Worm (Caenorhabditis elegans) whole organism, early embryonic: ENCODE data around the gene Y43F8C.9.

Source experiments
- B0310.2 ChIP-seq: sonication (generic microtip); optimal IDR thresholded peaks from 2 replicates; lab custom pipeline; 2016; ENCODE audit warnings: mild to moderate bottlenecking, missing genetic modification characterization, missing compliant biosample characterization
- F13C5.2 ChIP-seq: sonication (generic microtip); optimal IDR thresholded peaks from 2 replicates; lab custom pipeline; 2017; ENCODE audit warnings: mild to moderate bottlenecking, missing genetic modification characterization, inconsistent platforms, missing compliant biosample characterization
- aly-1 ChIP-seq: sonication (generic microtip); optimal IDR thresholded peaks from 2 replicates; lab custom pipeline; 2016; ENCODE audit warnings: missing genetic modification characterization, missing compliant biosample characterization
- ama-1 ChIP-seq: fragments of 150-350 bp; optimal IDR thresholded peaks from 2 replicates; lab custom pipeline; 2014
- ceh-13 ChIP-seq: fragments of 200-800 bp; sonication (Bioruptor generic); optimal IDR thresholded peaks from 2 replicates; lab custom pipeline; 2018; ENCODE audit warnings: mild to moderate bottlenecking, missing genetic modification characterization, missing compliant biosample characterization
- ceh-36 ChIP-seq: sonication (generic microtip); optimal IDR thresholded peaks from 2 replicates; lab custom pipeline; 2016; ENCODE audit warnings: missing genetic modification characterization, inconsistent platforms, missing compliant biosample characterization
- ets-7 ChIP-seq: sonication (generic microtip); optimal IDR thresholded peaks from 2 replicates; lab custom pipeline; 2016; ENCODE audit warnings: missing genotype, missing genetic modification characterization, missing compliant biosample characterization
- flt-1 ChIP-seq: fragments of 200-800 bp; sonication (Bioruptor generic); IDR thresholded peaks from 2 replicates; pipeline ENCODE4 v1.3.6; 2022; ENCODE audit warnings: missing genetic modification characterization, missing compliant biosample characterization
- hmbx-1 ChIP-seq: sonication (generic microtip); optimal IDR thresholded peaks from 2 replicates; lab custom pipeline; 2016; ENCODE audit warnings: mild to moderate bottlenecking, missing genetic modification characterization, missing compliant biosample characterization
- hmg-4 ChIP-seq: fragments of 200-800 bp; sonication (Bioruptor generic); optimal IDR thresholded peaks from 2 replicates; lab custom pipeline; 2018; ENCODE audit warnings: mild to moderate bottlenecking, missing genetic modification characterization, missing compliant biosample characterization
- hnd-1 ChIP-seq: sonication (generic microtip); optimal IDR thresholded peaks from 2 replicates; lab custom pipeline; 2016; ENCODE audit warnings: missing genetic modification characterization, missing compliant biosample characterization
- pes-1 ChIP-seq: fragments of 200-800 bp; sonication (Bioruptor generic); IDR thresholded peaks from 2 replicates; pipeline ENCODE4 v1.3.6; 2022; ENCODE audit warnings: missing genetic modification reagents, missing genetic modification characterization, missing compliant biosample characterization
- scrt-1 ChIP-seq: fragments of 200-800 bp; sonication (Bioruptor generic); IDR thresholded peaks from 2 replicates; pipeline ENCODE4 v1.3.6; 2022; ENCODE audit warnings: missing genetic modification characterization, missing compliant biosample characterization
- sea-1 ChIP-seq: fragments of 200-800 bp; sonication (Bioruptor generic); conservative IDR thresholded peaks from 2 replicates; pipeline ENCODE4 v1.3.6; 2022; ENCODE audit warnings: missing genetic modification characterization, missing compliant biosample characterization
- tbx-11 ChIP-seq: fragments of 200-800 bp; sonication (Bioruptor generic); IDR thresholded peaks from 2 replicates; pipeline ENCODE4 v1.3.6; 2022; ENCODE audit warnings: missing genetic modification characterization, missing compliant biosample characterization
- tbx-37 ChIP-seq: fragments of 200-800 bp; sonication (Bioruptor generic); conservative IDR thresholded peaks from 2 replicates; pipeline ENCODE4 v1.3.6; 2022; ENCODE audit warnings: missing genetic modification reagents, missing genetic modification characterization, missing compliant biosample characterization
- tra-4 ChIP-seq: sonication (generic microtip); optimal IDR thresholded peaks from 2 replicates; lab custom pipeline; 2017; ENCODE audit warnings: missing genetic modification characterization, missing compliant biosample characterization

Y43F8C.9 gene

DNA sequence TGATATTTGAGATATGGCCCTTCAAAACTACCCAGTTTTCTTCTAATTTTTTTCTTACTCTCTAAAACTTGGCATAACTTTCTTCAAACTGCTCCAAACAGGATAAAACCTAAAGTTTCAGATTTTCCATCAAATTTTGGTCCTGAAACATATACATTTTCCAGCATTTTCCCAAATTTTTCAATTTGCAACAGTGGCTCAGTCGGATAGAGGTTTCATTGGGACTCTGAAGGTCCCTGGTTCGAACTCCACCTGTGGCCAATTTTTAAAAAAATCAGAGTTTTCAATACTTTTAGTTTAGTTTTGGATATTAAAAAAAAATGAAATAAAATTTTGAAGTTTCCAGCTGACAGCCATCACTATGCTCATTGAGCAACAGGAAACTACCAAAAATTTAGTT lies 21.8 kb downstream of the Y43F8C.9 start:
- TF ChIP-seq scrt-1 (GFP tag; lab: Robert Waterston, UW) (no peak), ets-7 (tag; lab: Kevin White, UChicago) (no peak), flt-1 (GFP tag; lab: Robert Waterston, UW) (no peak), tra-4 (tag; lab: Kevin White, UChicago) (no peak), ceh-36 (tag; lab: Kevin White, UChicago) (no peak), tbx-11 (GFP tag; lab: Robert Waterston, UW) (no peak), hmg-4 (no peak), ceh-13 (GFP tag; lab: Kevin White, UChicago) (no peak), hmbx-1 (tag; lab: Kevin White, UChicago) (no peak), F13C5.2 (tag; lab: Kevin White, UChicago) (no peak), hnd-1 (tag; lab: Kevin White, UChicago) (no peak)

DNA sequence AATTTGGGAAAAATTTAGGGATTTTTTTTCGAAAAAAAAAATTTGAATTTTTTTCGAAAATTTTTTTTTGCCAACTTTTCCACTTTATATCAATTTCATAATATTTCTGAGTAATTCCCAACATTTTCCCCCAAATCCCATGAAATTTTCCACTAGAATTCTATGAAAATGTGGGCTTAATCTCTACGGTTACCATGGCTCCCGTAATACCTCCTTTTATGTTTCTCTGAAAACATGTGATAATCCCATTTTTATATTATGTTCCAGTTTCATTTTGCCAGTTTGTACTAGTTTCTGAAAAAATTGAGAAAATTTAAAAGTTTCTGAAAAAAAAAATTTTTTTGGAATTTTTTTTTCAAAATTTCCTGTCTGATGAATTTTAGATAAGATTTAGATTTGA lies 22.3 kb downstream of the Y43F8C.9 start:
- TF ChIP-seq flt-1 (GFP tag; lab: Robert Waterston, UW) (no peak), scrt-1 (GFP tag; lab: Robert Waterston, UW) (no peak), hmg-4 (no peak), tra-4 (tag; lab: Kevin White, UChicago) (no peak), tbx-37 (no peak), tbx-11 (GFP tag; lab: Robert Waterston, UW) (no peak), aly-1 (tag; lab: Kevin White, UChicago) (no peak), ceh-13 (GFP tag; lab: Kevin White, UChicago) (no peak), F13C5.2 (tag; lab: Kevin White, UChicago) (no peak), B0310.2 (no peak), sea-1 (no peak)

DNA sequence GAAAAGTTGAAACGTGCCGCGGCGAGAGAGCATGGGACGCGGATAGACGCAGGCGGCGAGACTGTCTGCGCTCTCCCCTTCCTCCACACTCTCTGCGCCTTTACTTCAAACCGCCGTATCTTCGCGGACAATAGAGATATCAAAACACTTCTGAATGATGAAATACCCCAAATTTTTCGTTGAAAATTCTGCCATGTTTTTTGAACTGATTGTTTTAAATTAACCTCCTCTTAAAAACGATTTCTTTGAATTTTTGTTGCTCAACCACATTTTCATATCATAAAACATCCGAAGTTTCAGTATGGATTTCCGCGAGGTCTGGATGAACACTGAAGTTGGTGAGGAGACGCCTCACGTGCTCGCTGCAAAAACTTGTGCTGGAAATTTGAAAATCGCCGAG lies 24.1 kb downstream of the Y43F8C.9 start, which contains the start of gene Y43F8C.11:
TSS of gene Y43F8C.11 (plus strand) at position 301 of the 400 bp plus-strand sequence.
- no peak for TF ChIP-seq aly-1 (tag; lab: Kevin White, UChicago)
- TF ChIP-seq ceh-13 (GFP tag; lab: Kevin White, UChicago): no peak
- no peak for TF ChIP-seq tra-4 (tag; lab: Kevin White, UChicago)
- no peak for TF ChIP-seq hmg-4
- TF ChIP-seq hmbx-1 (tag; lab: Kevin White, UChicago): no peak
- TF ChIP-seq tbx-37: no peak
- TF ChIP-seq tbx-11 (GFP tag; lab: Robert Waterston, UW): no peak
- no peak for TF ChIP-seq F13C5.2 (tag; lab: Kevin White, UChicago)
- TF ChIP-seq ceh-36 (tag; lab: Kevin White, UChicago): no peak
- no peak for TF ChIP-seq B0310.2
- no peak for TF ChIP-seq ets-7 (tag; lab: Kevin White, UChicago)
- TF ChIP-seq pes-1 (GFP tag; lab: Robert Waterston, UW): no peak
- no peak for TF ChIP-seq scrt-1 (GFP tag; lab: Robert Waterston, UW)
- no peak for TF ChIP-seq ama-1

DNA sequence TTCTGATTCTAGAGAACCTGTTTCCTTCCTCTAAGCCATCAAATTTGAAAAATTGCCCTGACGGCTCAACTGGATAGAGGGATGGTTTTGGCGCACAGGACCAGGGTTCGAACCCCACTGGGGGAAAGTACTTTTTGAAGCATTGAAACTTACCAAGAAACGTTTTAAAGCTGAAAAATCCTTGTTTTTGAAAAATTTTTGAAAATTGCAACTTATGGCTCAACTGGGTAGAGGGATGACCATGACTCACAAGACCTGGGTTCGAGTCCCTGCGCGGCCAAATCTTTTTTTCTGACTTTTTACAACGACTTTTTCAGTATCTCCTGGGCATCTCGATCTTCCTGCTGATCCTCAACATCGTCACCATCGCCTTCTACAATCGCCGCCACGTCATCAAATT lies 25.0 kb downstream of the Y43F8C.9 start:
- no peak for TF ChIP-seq ceh-36 (tag; lab: Kevin White, UChicago)
- no peak for TF ChIP-seq hmbx-1 (tag; lab: Kevin White, UChicago)

DNA sequence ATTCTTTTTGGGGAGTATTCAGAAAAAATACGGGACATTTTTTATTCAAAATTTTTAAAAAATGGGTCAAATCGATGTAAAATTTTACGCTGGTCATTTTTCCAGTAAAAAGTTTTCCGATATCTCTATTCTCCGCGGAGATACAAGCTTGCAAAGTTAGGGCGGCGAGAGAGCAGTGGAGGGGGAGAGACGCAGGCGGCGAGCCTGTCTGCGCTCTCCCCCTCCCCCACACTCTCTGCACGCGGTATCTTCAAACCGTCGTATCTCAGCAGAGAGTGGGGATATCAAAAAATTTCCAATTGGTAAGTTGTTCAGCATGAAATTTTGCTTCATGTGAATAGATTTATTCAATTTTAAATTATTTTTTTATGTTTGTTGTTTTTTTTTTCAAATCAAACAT lies 25.9 kb downstream of the Y43F8C.9 start:
- TF ChIP-seq hmbx-1 (tag; lab: Kevin White, UChicago) (no peak), ceh-36 (tag; lab: Kevin White, UChicago) (no peak), sea-1 (no peak), tra-4 (tag; lab: Kevin White, UChicago) (no peak), pes-1 (GFP tag; lab: Robert Waterston, UW) (no peak), ceh-13 (GFP tag; lab: Kevin White, UChicago) (no peak), ets-7 (tag; lab: Kevin White, UChicago) (no peak), scrt-1 (GFP tag; lab: Robert Waterston, UW) (no peak), aly-1 (tag; lab: Kevin White, UChicago) (no peak), tbx-37 (no peak), B0310.2 (no peak), hmg-4 (no peak), tbx-11 (GFP tag; lab: Robert Waterston, UW) (no peak), flt-1 (GFP tag; lab: Robert Waterston, UW) (no peak), F13C5.2 (tag; lab: Kevin White, UChicago) (no peak), ama-1 (no peak), hnd-1 (tag; lab: Kevin White, UChicago) (no peak)

DNA sequence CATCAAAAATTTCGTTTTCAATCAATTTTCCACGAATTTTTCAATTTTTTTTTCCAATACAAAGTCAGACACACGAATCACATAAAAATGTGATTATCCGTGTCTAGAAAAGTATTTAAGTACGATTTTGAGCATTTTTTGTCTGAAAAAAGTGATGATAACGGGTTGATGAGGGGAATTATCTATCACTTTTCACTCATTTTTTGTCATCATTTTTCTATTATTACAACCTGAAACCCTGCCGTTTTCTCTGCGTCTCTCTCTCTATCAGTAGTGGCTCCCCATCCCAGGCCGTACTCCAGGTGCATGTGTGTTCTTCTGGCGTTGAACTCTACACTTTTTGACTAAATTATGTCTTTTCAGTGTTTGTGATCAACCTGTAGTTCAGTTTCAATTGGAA lies 26.5 kb downstream of the Y43F8C.9 start:
- no peak for TF ChIP-seq tbx-37
- no peak for TF ChIP-seq tra-4 (tag; lab: Kevin White, UChicago)
- no peak for TF ChIP-seq sea-1
- no peak for TF ChIP-seq flt-1 (GFP tag; lab: Robert Waterston, UW)
- no peak for TF ChIP-seq hmbx-1 (tag; lab: Kevin White, UChicago)
- TF ChIP-seq F13C5.2 (tag; lab: Kevin White, UChicago): no peak
- TF ChIP-seq ceh-36 (tag; lab: Kevin White, UChicago): no peak
- no peak for TF ChIP-seq ets-7 (tag; lab: Kevin White, UChicago)
- no peak for TF ChIP-seq B0310.2
- TF ChIP-seq ama-1: no peak
- TF ChIP-seq hmg-4: no peak
- no peak for TF ChIP-seq ceh-13 (GFP tag; lab: Kevin White, UChicago)
- TF ChIP-seq scrt-1 (GFP tag; lab: Robert Waterston, UW): no peak
- TF ChIP-seq pes-1 (GFP tag; lab: Robert Waterston, UW): no peak
- TF ChIP-seq hnd-1 (tag; lab: Kevin White, UChicago): no peak
- no peak for TF ChIP-seq aly-1 (tag; lab: Kevin White, UChicago)
- TF ChIP-seq tbx-11 (GFP tag; lab: Robert Waterston, UW): no peak

DNA sequence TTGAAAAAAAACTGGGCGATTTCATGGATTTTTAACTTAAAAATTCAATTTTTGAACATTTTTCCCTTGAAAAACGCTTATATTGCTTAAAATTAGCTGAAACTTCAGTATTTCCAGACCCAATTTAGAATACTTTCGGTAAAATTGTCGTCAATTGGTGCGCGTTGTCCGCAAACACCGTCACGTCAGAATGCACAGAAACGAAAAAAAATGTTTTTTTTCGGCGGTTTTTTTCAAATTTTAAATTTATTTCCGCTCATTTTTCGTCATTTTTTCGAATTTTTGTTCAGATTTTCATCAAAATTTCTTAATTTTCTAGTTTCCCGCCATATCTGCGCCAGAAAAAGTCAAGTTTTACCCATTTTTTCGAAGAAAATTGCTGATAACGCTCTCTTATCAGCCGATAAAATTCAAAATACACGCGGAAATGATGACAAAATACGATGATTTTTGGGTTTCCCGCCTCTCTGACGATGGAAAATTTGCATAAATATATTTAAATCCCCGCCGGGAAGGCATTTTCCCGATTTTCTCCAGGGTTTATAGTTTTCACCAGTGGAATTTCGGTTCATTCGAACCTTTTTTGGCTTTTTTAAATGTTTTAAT lies 27.5 kb downstream of the Y43F8C.9 start:
- TF ChIP-seq F13C5.2 (tag; lab: Kevin White, UChicago) (no peak), ama-1 (no peak), hmg-4 (no peak), pes-1 (GFP tag; lab: Robert Waterston, UW) (no peak), hnd-1 (tag; lab: Kevin White, UChicago) (no peak), ceh-13 (GFP tag; lab: Kevin White, UChicago) (no peak)
